Worm (Caenorhabditis elegans): Measurements from ENCODE around the gene C45B2.3.

DNA sequence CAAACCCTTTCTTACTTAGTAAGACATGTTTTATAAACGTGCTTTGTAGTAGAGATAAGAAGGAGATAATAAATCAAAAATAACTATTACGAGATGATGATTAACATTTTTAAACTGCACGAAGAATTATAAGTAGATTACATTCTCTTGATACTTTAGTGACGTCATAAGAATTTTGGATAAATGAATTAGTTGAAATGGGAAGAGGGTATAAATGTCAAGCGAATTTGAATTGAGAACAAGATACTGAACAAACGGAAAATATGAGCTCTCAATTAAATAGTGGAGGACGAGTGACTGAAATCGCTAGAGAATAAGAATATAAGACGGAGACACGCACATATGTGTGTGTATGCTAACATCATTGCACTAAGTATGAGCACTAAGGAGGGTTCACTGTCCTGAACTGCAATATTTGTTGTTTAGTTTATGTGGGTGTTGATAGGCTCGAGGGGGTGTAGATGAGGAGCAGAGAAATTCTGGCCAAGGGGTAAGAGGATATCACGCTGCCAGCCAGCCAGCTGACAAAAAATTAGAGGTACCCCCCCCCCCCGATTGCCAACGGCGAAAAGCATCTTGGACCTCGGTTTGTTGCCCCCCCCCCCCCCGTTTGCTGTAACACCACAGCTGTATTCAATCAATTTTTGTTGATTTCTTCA, 42.2 kb upstream of the C45B2.3 start:
- TF ChIP-seq blmp-1 (tag; optimal IDR thresholded peaks at IDR 0.05; ENCODE audit: insufficient read depth): no peak
- no peak for TF ChIP-seq unc-39 (tag; optimal IDR thresholded peaks at IDR 0.05)
- TF ChIP-seq ztf-11 (tag; optimal IDR thresholded peaks at IDR 0.05): no peak
- no peak for TF ChIP-seq elt-3 (tag; optimal IDR thresholded peaks at IDR 0.05)
- peak; percentile 44 for TF ChIP-seq ztf-4 (tag; optimal IDR thresholded peaks at IDR 0.05)

All from whole organism, L2 larva.